Worm (Caenorhabditis elegans) whole organism, L3 larva: ENCODE measurements around the gene svh-1.

Source experiments
- fkh-10 ChIP-seq: sonication (generic microtip); optimal IDR thresholded peaks from 2 replicates; lab custom pipeline; 2017; ENCODE audit warnings: missing biosample characterization, missing genetic modification reagents, missing genetic modification characterization
- unc-62 ChIP-seq: fragments of 150-350 bp; sonication (generic microtip); optimal IDR thresholded peaks from 4 replicates; lab custom pipeline; 2014; ENCODE audit warnings: missing biosample characterization, missing genetic modification reagents, missing genetic modification characterization
- ztf-11 ChIP-seq: fragments of 150-350 bp; optimal IDR thresholded peaks from 2 replicates; lab custom pipeline; 2014; ENCODE audit warnings: missing biosample characterization, missing genetic modification characterization

DNA sequence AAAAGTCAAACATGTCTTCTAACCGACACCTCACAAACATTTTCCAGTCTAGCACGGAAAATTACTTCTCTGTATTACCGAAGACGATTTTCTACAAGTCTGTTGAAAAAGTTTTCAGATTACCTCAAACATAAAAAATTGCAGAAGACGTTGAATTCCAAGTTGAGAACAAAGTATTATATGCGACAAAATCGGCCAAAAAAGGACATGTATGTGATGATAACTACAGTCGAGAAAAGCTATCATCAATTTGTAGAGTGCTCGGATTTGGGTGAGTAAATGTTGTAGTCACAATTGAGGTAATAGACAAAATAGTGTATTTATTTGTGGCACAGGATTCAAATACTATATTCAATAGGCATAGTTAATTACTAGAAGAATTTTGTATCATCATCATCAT lies 2.4 kb downstream of the svh-1 start:
- TF ChIP-seq fkh-10 (GFP tag; lab: Kevin White, UChicago) (no peak), ztf-11 (tag; lab: Kevin White, UChicago) (no peak), unc-62 (no peak)
